Worm (Caenorhabditis elegans) whole organism, L1 larva: Measurements from ENCODE around the gene tni-1.

ENCODE experiments used
- C16A3.4 ChIP-seq: fragments of 150-350 bp; optimal IDR thresholded peaks from 2 replicates; lab custom pipeline; 2014; ENCODE audit warnings: missing biosample characterization, missing genetic modification characterization
- C34B4.2 ChIP-seq: sonication (generic microtip); optimal IDR thresholded peaks from 2 replicates; lab custom pipeline; 2017; ENCODE audit warnings: mild to moderate bottlenecking, missing genetic modification characterization, missing compliant biosample characterization
- aha-1 ChIP-seq: fragments of 150-350 bp; optimal IDR thresholded peaks from 2 replicates; lab custom pipeline; 2014; ENCODE audit warnings: missing biosample characterization, missing genetic modification characterization
- blmp-1 ChIP-seq: fragments of 150-350 bp; optimal IDR thresholded peaks from 2 replicates; lab custom pipeline; 2014; ENCODE audit warnings: missing biosample characterization, missing genetic modification characterization
- ceh-63 ChIP-seq: fragments of 200-800 bp; sonication (Bioruptor generic); optimal IDR thresholded peaks from 2 replicates; lab custom pipeline; 2018; ENCODE audit warnings: mild to moderate bottlenecking, missing genetic modification characterization, missing compliant biosample characterization
- dsc-1 ChIP-seq: sonication (generic microtip); optimal IDR thresholded peaks from 2 replicates; lab custom pipeline; 2016; ENCODE audit warnings: mild to moderate bottlenecking, missing genetic modification characterization, missing compliant biosample characterization
- efl-1 ChIP-seq, 4 experiments: fragments of 150-350 bp; optimal IDR thresholded peaks in 3 of 4; peaks in 1 of 4; 1 replicate in 1 of 4; 2 replicates in 3 of 4; lab custom pipeline; 2014; ENCODE audit warnings: missing biosample characterization in 2 of 4, missing genetic modification characterization in 2 of 4, missing genetic modification reagents in 2 of 4
- egl-27 ChIP-seq, 2 experiments: fragments of 150-350 bp in 1 of 2; sonication (generic microtip); optimal IDR thresholded peaks; 3 replicates each; lab custom pipeline; 2017 to 2018; ENCODE audit warnings: missing biosample characterization in 2 of 2, missing genetic modification characterization in 2 of 2, missing genetic modification reagents in 2 of 2
- fkh-10 ChIP-seq: sonication (generic microtip); optimal IDR thresholded peaks from 2 replicates; lab custom pipeline; 2017; ENCODE audit warnings: missing biosample characterization, missing genetic modification reagents, missing genetic modification characterization
- fkh-4 ChIP-seq: sonication (generic microtip); optimal IDR thresholded peaks from 2 replicates; lab custom pipeline; 2016; ENCODE audit warnings: missing compliant biosample characterization, missing genetic modification characterization, borderline replicate concordance
- fkh-8 ChIP-seq: sonication (generic microtip); optimal IDR thresholded peaks from 2 replicates; lab custom pipeline; 2016; ENCODE audit warnings: mild to moderate bottlenecking, missing genetic modification characterization, missing compliant biosample characterization
- irx-1 ChIP-seq: sonication (generic microtip); optimal IDR thresholded peaks from 2 replicates; lab custom pipeline; 2016; ENCODE audit warnings: missing genetic modification characterization, missing compliant biosample characterization
- jun-1 ChIP-seq: fragments of 150-350 bp; optimal IDR thresholded peaks from 2 replicates; lab custom pipeline; 2014; ENCODE audit warnings: missing biosample characterization, missing genetic modification reagents, missing genetic modification characterization
- lin-14 ChIP-seq: fragments of 200-800 bp; sonication (Bioruptor generic); optimal IDR thresholded peaks from 2 replicates; lab custom pipeline; 2018; ENCODE audit warnings: mild to moderate bottlenecking, missing genetic modification characterization, moderate library complexity, missing compliant biosample characterization
- lin-35 ChIP-seq, 2 experiments: fragments of 150-350 bp; optimal IDR thresholded peaks; 2 replicates each; lab custom pipeline; 2014; ENCODE audit warnings: missing biosample characterization in 2 of 2, missing genetic modification characterization in 2 of 2, missing genetic modification reagents in 2 of 2
- lin-39 ChIP-seq: fragments of 150-350 bp; optimal IDR thresholded peaks from 2 replicates; lab custom pipeline; 2014; ENCODE audit warnings: missing biosample characterization, missing genetic modification reagents, missing genetic modification characterization
- lsy-2 ChIP-seq, 2 experiments: fragments of 150-350 bp; optimal IDR thresholded peaks; 2 replicates each; lab custom pipeline; 2014; ENCODE audit warnings: missing biosample characterization in 2 of 2, missing genetic modification characterization in 2 of 2
- mab-9 ChIP-seq: fragments of 200-800 bp; sonication (Bioruptor generic); IDR thresholded peaks from 2 replicates; pipeline ENCODE4 v1.3.6; 2022; ENCODE audit warnings: missing genetic modification reagents, missing genetic modification characterization, missing compliant biosample characterization
- mef-2 ChIP-seq: fragments of 150-350 bp; optimal IDR thresholded peaks from 2 replicates; lab custom pipeline; 2014; ENCODE audit warnings: missing biosample characterization, missing genetic modification characterization
- nhr-12 ChIP-seq: sonication (generic microtip); optimal IDR thresholded peaks from 2 replicates; lab custom pipeline; 2017; ENCODE audit warnings: missing biosample characterization, missing genetic modification characterization
- nhr-19 ChIP-seq: fragments of 200-800 bp; sonication (Bioruptor generic); conservative IDR thresholded peaks from 2 replicates; pipeline ENCODE4 v1.3.6; 2022; ENCODE audit warnings: missing genetic modification characterization, missing compliant biosample characterization
- nhr-28 ChIP-seq: fragments of 150-350 bp; optimal IDR thresholded peaks from 2 replicates; lab custom pipeline; 2014; ENCODE audit warnings: missing biosample characterization, missing genetic modification characterization
- nhr-71 ChIP-seq: sonication (generic microtip); optimal IDR thresholded peaks from 2 replicates; lab custom pipeline; 2016; ENCODE audit warnings: mild to moderate bottlenecking, missing genetic modification characterization, moderate library complexity, missing compliant biosample characterization
- nhr-76 ChIP-seq: sonication (generic microtip); optimal IDR thresholded peaks from 2 replicates; lab custom pipeline; 2017; ENCODE audit warnings: missing biosample characterization, missing genetic modification characterization
- nhr-84 ChIP-seq: sonication (generic microtip); optimal IDR thresholded peaks from 2 replicates; lab custom pipeline; 2017; ENCODE audit warnings: missing biosample characterization, missing genetic modification characterization
- nhr-85 ChIP-seq: sonication (generic microtip); peaks from one replicate; lab custom pipeline; 2016; ENCODE audit warnings: missing genetic modification characterization, inconsistent platforms, missing compliant biosample characterization
- pax-3 ChIP-seq: fragments of 200-800 bp; sonication (Bioruptor generic); optimal IDR thresholded peaks from 2 replicates; lab custom pipeline; 2018; ENCODE audit warnings: mild to moderate bottlenecking, missing genetic modification characterization, moderate library complexity, missing compliant biosample characterization
- rnt-1 ChIP-seq: sonication (generic microtip); optimal IDR thresholded peaks from 2 replicates; lab custom pipeline; 2016; ENCODE audit warnings: mild to moderate bottlenecking, missing genetic modification characterization, moderate library complexity, missing compliant biosample characterization
- snpc-4 ChIP-seq: fragments of 150-350 bp; optimal IDR thresholded peaks from 2 replicates; lab custom pipeline; 2014; ENCODE audit warnings: missing biosample characterization, missing genetic modification characterization
- snu-23 ChIP-seq: sonication (generic microtip); optimal IDR thresholded peaks from 2 replicates; lab custom pipeline; 2016; ENCODE audit warnings: missing genetic modification characterization, missing compliant biosample characterization
- tbx-2 ChIP-seq: sonication (generic microtip); optimal IDR thresholded peaks from 2 replicates; lab custom pipeline; 2016; ENCODE audit warnings: missing genetic modification characterization, missing compliant biosample characterization
- tlp-1 ChIP-seq: fragments of 150-350 bp; optimal IDR thresholded peaks from 2 replicates; lab custom pipeline; 2014; ENCODE audit warnings: missing biosample characterization, missing genetic modification characterization
- unc-86 ChIP-seq: sonication (generic microtip); optimal IDR thresholded peaks from 2 replicates; lab custom pipeline; 2016; ENCODE audit warnings: missing genetic modification characterization, missing compliant biosample characterization
- unc-98 ChIP-seq: fragments of 200-800 bp; sonication (Bioruptor generic); IDR thresholded peaks from 2 replicates; pipeline ENCODE4 v1.3.6; 2022; ENCODE audit warnings: missing genetic modification characterization, missing compliant biosample characterization
- zip-4 ChIP-seq: fragments of 200-800 bp; sonication (Bioruptor generic); optimal IDR thresholded peaks from 2 replicates; lab custom pipeline; 2018; ENCODE audit warnings: mild to moderate bottlenecking, missing genetic modification characterization, moderate library complexity, missing compliant biosample characterization
- ztf-11 ChIP-seq, 2 experiments: sonication (generic microtip); optimal IDR thresholded peaks; 2 replicates each; lab custom pipeline; 2016 to 2017; ENCODE audit warnings: missing genetic modification characterization in 2 of 2, missing biosample characterization in 1 of 2, missing compliant biosample characterization in 1 of 2

tni-1 gene

DNA sequence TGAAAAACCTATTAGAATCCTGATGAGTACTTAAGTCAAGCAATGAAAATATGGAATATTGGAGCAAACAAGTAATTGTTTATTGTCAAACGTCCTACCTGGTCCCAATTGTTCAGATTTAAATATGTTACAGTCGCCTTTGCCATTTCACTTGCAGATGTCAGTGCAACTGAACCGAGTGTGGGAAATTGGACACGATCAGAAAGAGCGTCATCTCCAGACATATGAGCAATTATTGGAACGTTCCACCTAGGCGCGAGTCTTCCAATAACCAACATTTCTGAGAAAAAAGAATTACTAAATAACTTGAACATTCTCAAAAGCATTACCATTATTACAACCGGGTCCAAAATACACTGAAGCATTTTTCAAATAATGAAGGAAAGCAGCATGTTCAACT, 40.2 kb downstream of the tni-1 start:
- TF ChIP-seq nhr-19 (GFP tag; lab: Robert Waterston, UW) (no peak), mef-2 (no peak), rnt-1 (tag; lab: Kevin White, UChicago) (no peak), unc-98 (no peak), jun-1 (tag; lab: Kevin White, UChicago) (no peak), ceh-63 (GFP tag; lab: Kevin White, UChicago) (no peak), fkh-10 (no peak), nhr-76 (no peak), tlp-1 (tag; lab: Kevin White, UChicago) (no peak), nhr-84 (tag; lab: Kevin White, UChicago) (no peak), nhr-12 (tag; lab: Kevin White, UChicago) (no peak), snu-23 (GFP tag; lab: Kevin White, UChicago) (no peak), snpc-4 (tag; lab: Kevin White, UChicago) (no peak), lsy-2 (tag; optimal IDR thresholded peaks at IDR 0.05; lab: Kevin White, UChicago) (no peak), nhr-71 (tag; lab: Kevin White, UChicago) (no peak), aha-1 (tag; lab: Kevin White, UChicago) (no peak), nhr-85 (no peak), pax-3 (no peak), irx-1 (tag; lab: Kevin White, UChicago) (no peak), C16A3.4 (tag; lab: Kevin White, UChicago) (no peak)

DNA sequence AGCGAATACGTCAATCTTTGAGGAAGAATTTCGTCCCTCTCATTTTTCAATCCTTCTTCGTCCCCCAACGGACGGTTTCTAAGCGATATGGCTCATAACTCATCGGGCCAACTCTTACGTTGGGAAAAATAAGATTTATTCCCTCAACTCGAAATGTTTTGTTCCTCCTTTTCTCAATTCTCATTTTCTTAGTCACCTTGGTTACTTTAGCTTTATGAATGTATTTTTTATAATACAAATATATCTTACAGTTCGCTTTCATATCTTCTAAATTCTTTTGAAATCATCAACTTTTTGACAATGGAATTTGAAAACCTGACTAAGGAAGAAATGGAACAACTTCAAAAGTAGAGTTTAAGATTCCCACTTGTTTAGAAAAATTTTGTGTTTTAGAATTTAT, 47.8 kb downstream of the tni-1 start, which contains the start of gene npr-9:
npr-9 (plus strand) TSS at position 301 of the 400 bp plus-strand sequence.
- no peak for TF ChIP-seq efl-1 (optimal IDR thresholded peaks at IDR 0.05; lab: Kevin White, UChicago)
- no peak for TF ChIP-seq efl-1 (GFP tag; optimal IDR thresholded peaks at IDR 0.05 in 1 of 2; lab: Kevin White, UChicago)
- no peak for TF ChIP-seq ztf-11 (tag; optimal IDR thresholded peaks at IDR 0.05; lab: Kevin White, UChicago)
- no peak for TF ChIP-seq zip-4 (GFP tag; lab: Kevin White, UChicago)
- no peak for TF ChIP-seq lin-35 (GFP tag; optimal IDR thresholded peaks at IDR 0.05; lab: Kevin White, UChicago)
- TF ChIP-seq nhr-19 (GFP tag; lab: Robert Waterston, UW) = no peak
- TF ChIP-seq fkh-4 (tag; lab: Kevin White, UChicago) = no peak
- no peak for TF ChIP-seq rnt-1 (tag; lab: Kevin White, UChicago)
- TF ChIP-seq lin-14 = no peak
- no peak for TF ChIP-seq lin-39 (tag; lab: Kevin White, UChicago)
- no peak for TF ChIP-seq nhr-28 (tag; lab: Kevin White, UChicago)
- no peak for TF ChIP-seq C34B4.2 (tag; lab: Kevin White, UChicago)
- TF ChIP-seq dsc-1 (tag; lab: Kevin White, UChicago) = no peak
- no peak for TF ChIP-seq unc-86
- no peak for TF ChIP-seq nhr-84 (tag; lab: Kevin White, UChicago)

- TF ChIP-seq efl-1 (optimal IDR thresholded peaks at IDR 0.05; lab: Kevin White, UChicago) (no peak), efl-1 (GFP tag; optimal IDR thresholded peaks at IDR 0.05 in 1 of 2; lab: Kevin White, UChicago) (peak in 1 of 2 experiments; percentile 53), tbx-2 (tag; lab: Kevin White, UChicago) (no peak), mab-9 (GFP tag; lab: Robert Waterston, UW) (no peak), fkh-8 (no peak), lin-14 (peak; percentile 63)
These were observed 48.6 kb downstream of the tni-1 start for ce11 chrX:11328710-11329109.

ce11 chrX:11326827-11327226, 50.4 kb downstream of the tni-1 start, which contains the start of gene ZK455.5:
ZK455.5 (minus strand) TSS chrX:11326927.
- TF ChIP-seq egl-27 (tag; optimal IDR thresholded peaks at IDR 0.05; lab: Kevin White, UChicago) (no peak), fkh-4 (tag; lab: Kevin White, UChicago) (no peak), blmp-1 (tag; lab: Kevin White, UChicago) (peak; percentile 14), pax-3 (no peak)
